Fruit fly (Drosophila melanogaster): ENCODE results near the gene CG14947.
A peak's percentile ranks its signal among the peaks of the same experiment; 100 is the strongest.

CG14947 gene

DNA sequence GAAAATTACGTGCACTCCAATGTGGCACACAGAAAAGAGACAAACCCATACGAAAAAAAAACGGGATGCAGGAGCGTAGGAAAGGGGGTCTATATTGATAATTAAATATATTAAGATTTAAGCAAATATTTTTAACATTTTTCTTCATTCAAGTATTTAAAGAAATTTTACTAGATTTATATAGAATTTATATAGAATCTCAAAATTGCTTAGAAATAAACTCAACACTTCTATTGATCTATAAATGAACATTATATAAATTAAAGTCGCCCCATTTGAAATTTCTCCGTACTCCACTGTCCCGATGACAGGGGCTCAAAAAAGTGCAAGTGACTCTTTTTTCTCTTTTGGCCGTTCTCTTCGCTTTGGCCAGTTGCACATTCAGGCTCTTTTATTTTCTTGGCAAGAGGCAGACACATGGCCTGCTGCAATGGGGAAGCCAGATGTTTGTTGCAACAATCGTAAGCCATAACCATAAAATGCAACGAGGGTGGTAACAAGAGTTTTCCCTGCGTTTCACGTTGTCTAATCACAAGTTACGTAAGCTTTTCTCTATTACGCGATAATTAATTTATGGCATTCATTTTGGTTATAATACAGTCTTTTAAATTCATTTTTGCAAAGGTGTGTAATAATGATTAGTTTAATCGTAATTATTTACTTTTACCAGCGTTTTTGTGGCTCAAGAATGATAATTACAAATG lies 10.1 kb upstream of the CG14947 start (continued):
- TF ChIP-seq Lpt (GFP tag; optimal IDR thresholded peaks at IDR 0.05) (peak; percentile 97), CG11294 (GFP tag; IDR thresholded peaks at IDR 0.05) (peak; percentile 87), vri (GFP tag; optimal IDR thresholded peaks at IDR 0.05) (peak; percentile 10), esn (GFP tag; optimal IDR thresholded peaks at IDR 0.05) (peak; percentile 87), CG3919 (GFP tag; optimal IDR thresholded peaks at IDR 0.05) (peak; percentile 93), fd59A (GFP tag; optimal IDR thresholded peaks at IDR 0.05) (peak; percentile 76), eg (GFP tag; IDR thresholded peaks at IDR 0.05) (peak; percentile 96), CG6854 (GFP tag; optimal IDR thresholded peaks at IDR 0.05) (peak; percentile 69), CG16779 (tag; optimal IDR thresholded peaks at IDR 0.05) (peak; percentile 91)

DNA sequence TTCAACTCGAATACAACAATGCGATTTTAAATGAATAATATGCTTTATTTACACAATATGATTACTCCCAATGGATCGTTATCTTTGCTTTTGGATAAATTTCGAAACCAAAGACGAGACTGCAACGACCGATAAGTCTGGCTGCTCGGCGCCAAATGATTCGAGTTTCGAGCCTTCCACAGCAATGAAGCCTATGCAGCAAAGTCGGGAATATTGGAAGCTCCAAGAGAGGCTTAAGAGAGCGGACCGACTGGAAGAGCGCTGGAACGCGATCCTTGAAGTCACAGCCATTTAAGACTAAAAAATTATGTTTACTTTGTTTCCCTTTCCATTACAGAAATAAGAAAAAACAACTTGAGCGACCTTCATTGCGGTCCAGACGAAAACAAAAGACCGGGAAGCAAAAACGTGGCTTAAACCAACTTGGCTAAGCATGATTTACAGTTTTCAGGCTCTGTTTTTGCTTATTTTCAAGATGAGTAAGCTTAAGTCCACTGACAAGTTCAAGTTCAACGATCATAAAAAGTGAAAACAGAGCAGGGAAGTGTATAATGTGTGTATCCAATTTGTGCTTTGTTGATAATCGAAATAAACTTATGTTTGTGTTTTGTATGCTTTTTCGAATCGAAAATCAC lies 9.2 kb upstream of the CG14947 start, which contains the start of gene firl:
TSS of gene firl (minus strand) at position 159 of the 635 bp plus-strand sequence.
- TF ChIP-seq vri (GFP tag; optimal IDR thresholded peaks at IDR 0.05), result no peak
- no peak for TF ChIP-seq CG6854 (GFP tag; optimal IDR thresholded peaks at IDR 0.05)
- TF ChIP-seq ss (GFP tag; optimal IDR thresholded peaks at IDR 0.05), result peak; percentile 39 to 61
- peak; percentile 2 for TF ChIP-seq Eip78C (GFP tag)
- TF ChIP-seq CG6808 (GFP tag; optimal IDR thresholded peaks at IDR 0.05), result peak; percentile 88
- peak; percentile 79 for TF ChIP-seq Blimp-1 (GFP tag; optimal IDR thresholded peaks at IDR 0.05)
- TF ChIP-seq dsx (GFP tag; optimal IDR thresholded peaks at IDR 0.05; ENCODE audit: poor library complexity, severe bottlenecking), result peak; percentile 78
- TF ChIP-seq Lpt (GFP tag; optimal IDR thresholded peaks at IDR 0.05), result no peak
- TF ChIP-seq Ets96B (tag; optimal IDR thresholded peaks at IDR 0.05), result no peak

DNA sequence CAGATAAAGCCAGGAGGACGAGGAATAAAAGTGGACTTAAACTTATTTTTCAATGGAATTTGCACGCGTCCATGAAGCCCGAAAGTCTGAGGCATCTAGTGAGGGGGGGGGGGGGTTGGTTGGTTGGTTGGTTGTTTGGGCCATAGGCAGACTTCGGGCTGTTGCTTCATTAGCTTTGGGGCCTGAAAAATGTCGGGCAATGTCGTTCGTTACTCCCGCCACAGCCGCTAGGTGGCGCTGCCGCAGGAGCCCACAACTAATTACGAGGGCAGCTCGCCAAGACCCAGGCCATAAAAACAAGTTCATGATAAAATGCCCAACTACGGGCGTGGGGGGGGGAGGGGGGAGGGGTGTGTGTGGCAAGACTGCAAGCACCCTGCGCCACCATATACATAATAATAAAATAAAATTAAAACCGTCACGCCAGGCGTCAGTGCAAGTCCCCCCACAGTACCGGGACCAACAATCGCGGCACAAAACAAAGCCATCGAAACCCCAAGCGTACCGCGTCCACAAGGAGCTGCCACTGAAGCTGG lies 2.3 kb downstream of the CG14947 start:
- TF ChIP-seq CG1621 (tag; optimal IDR thresholded peaks at IDR 0.05), result no peak
- TF ChIP-seq ss (GFP tag; optimal IDR thresholded peaks at IDR 0.05), result peak; percentile 1 to 30

DNA sequence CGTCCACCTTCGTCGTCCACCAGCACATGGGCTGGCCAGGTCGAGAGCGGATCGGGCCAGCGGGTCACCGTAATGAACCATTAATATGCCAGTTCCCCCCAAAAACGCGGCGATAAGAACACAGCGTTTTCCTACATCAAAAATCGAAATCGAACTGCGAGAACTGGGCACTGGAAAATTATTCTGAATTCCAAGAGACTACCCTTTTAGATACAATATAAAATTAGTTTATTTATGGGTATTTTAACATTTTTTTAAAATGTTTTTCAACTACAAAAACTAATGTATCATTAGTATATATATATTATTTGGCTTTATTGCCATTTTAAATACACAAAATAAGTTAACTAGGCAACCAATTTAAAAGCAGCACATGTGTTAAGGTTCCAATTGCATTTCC lies 2.8 kb downstream of the CG14947 start:
- no peak for TF ChIP-seq CG4318 (GFP tag; optimal IDR thresholded peaks at IDR 0.05)
- peak; percentile 61 for TF ChIP-seq svp (GFP tag)

DNA sequence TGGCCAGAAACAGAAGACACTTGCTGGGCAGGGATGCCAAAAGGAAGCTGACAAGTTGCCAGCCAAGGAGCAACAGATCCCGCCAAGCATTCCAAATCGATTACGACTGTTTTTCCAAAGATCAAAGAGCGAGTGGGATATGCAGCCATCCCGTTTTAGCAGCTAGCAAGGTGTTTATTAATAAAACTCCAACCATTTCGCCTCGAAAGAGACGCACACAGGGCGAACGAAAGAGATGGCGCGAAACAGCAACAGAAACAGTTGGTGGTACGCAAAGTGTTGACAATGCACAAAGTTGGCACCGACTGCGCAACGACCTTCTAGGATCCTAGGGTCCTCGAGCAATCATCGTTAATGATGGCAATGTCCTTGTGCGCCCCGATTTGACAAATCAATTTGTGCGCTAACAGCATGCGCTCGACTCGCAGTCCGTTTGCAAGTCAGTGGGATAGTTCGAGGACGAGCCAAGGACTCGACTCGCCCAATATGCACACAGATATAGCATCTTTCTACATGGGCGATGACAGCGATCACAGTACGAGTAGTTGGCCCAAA lies 4.0 kb downstream of the CG14947 start:
- TF ChIP-seq Hr39 (GFP tag; optimal IDR thresholded peaks at IDR 0.05) (no peak), eg (GFP tag; IDR thresholded peaks at IDR 0.05) (no peak), cyc (GFP tag; optimal IDR thresholded peaks at IDR 0.05) (no peak), Sox102F (GFP tag; optimal IDR thresholded peaks at IDR 0.05) (no peak), Eip75B (GFP tag; optimal IDR thresholded peaks at IDR 0.05) (no peak), dsx (GFP tag; optimal IDR thresholded peaks at IDR 0.05; ENCODE audit: poor library complexity, severe bottlenecking) (no peak), ss (GFP tag; optimal IDR thresholded peaks at IDR 0.05) (no peak), CG6854 (GFP tag; optimal IDR thresholded peaks at IDR 0.05) (no peak), CG32006 (GFP tag; optimal IDR thresholded peaks at IDR 0.05) (no peak), fd59A (GFP tag; optimal IDR thresholded peaks at IDR 0.05) (no peak), Smox (GFP tag; optimal IDR thresholded peaks at IDR 0.05) (no peak), topi (GFP tag; optimal IDR thresholded peaks at IDR 0.05) (no peak), CG10631 (GFP tag; optimal IDR thresholded peaks at IDR 0.05) (no peak), Blimp-1 (GFP tag; optimal IDR thresholded peaks at IDR 0.05) (no peak), svp (GFP tag) (no peak), Eip78C (GFP tag) (no peak)

DNA sequence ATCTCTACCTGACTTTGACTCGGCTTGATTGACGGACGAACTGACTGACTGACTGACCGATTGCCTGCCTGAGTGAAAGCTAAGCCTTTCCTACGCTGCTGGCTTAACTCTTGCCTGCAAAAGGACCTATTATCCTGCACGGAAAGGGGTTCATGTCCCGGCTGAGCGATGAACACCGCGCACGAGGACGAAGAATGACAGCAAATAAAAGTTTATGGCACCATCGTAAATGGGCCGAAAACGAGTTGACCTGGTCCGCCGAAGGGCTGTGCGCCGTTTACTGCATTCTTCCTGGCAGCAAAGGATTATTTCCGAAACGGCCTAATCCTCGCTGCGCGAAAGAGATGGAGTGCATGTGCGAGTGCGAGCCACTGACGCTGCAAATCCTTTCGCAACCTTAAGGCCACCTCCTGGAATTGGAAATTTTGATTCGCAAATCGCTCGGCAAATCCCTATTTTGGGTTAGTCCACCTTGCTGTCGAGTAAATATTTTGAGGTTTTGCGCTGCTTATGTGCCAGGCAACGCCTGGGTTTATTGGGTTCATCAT lies 5.3 kb downstream of the CG14947 start:
- TF ChIP-seq ss (GFP tag; optimal IDR thresholded peaks at IDR 0.05) (no peak), CG8319 (GFP tag; optimal IDR thresholded peaks at IDR 0.05) (no peak), CG11762 (GFP tag; optimal IDR thresholded peaks at IDR 0.05; ENCODE audit: insufficient read depth) (no peak), Hr38 (GFP tag; optimal IDR thresholded peaks at IDR 0.05) (no peak), CG6163 (GFP tag; IDR thresholded peaks at IDR 0.05) (no peak), achi (GFP tag; optimal IDR thresholded peaks at IDR 0.05) (no peak), fd59A (GFP tag; optimal IDR thresholded peaks at IDR 0.05) (no peak), CG6854 (GFP tag; optimal IDR thresholded peaks at IDR 0.05) (no peak), CG15336 (GFP tag; IDR thresholded peaks at IDR 0.05) (no peak), Smox (GFP tag; optimal IDR thresholded peaks at IDR 0.05) (no peak), CG34406 (GFP tag; optimal IDR thresholded peaks at IDR 0.05) (no peak), fkh (GFP tag; optimal IDR thresholded peaks at IDR 0.05) (no peak), Ets96B (tag; optimal IDR thresholded peaks at IDR 0.05) (no peak), Hr4 (GFP tag; optimal IDR thresholded peaks at IDR 0.05) (no peak), CG6792 (GFP tag; optimal IDR thresholded peaks at IDR 0.05) (no peak), svp (GFP tag) (no peak), CG6276 (GFP tag; optimal IDR thresholded peaks at IDR 0.05) (no peak)

All from whole organism, prepupa.